Worm (Caenorhabditis elegans) whole organism, L3 larva: Measurements from ENCODE around the gene dmsr-4.

Experiments
- ZK546.5 ChIP-seq: sonication (generic microtip); optimal IDR thresholded peaks from 2 replicates; lab custom pipeline; 2017; ENCODE audit warnings: missing biosample characterization, missing genetic modification characterization
- aly-2 ChIP-seq: fragments of 150-350 bp; optimal IDR thresholded peaks from 2 replicates; lab custom pipeline; 2014; ENCODE audit warnings: missing biosample characterization, missing genetic modification characterization
- ama-1 ChIP-seq: fragments of 150-350 bp; optimal IDR thresholded peaks from 2 replicates; lab custom pipeline; 2018
- ceh-28 ChIP-seq: fragments of 150-350 bp; optimal IDR thresholded peaks from 2 replicates; lab custom pipeline; 2014; ENCODE audit warnings: missing biosample characterization, missing genetic modification reagents, missing genetic modification characterization
- ceh-9 ChIP-seq: sonication (generic microtip); optimal IDR thresholded peaks from 2 replicates; lab custom pipeline; 2018; ENCODE audit warnings: missing biosample characterization, missing genetic modification characterization
- daf-12 ChIP-seq: fragments of 150-350 bp; optimal IDR thresholded peaks from 2 replicates; lab custom pipeline; 2014; ENCODE audit warnings: missing biosample characterization, missing genetic modification reagents, missing genetic modification characterization
- egl-27 ChIP-seq: sonication (generic microtip); optimal IDR thresholded peaks from 4 replicates; lab custom pipeline; 2017; ENCODE audit warnings: missing biosample characterization, missing genetic modification reagents, missing genetic modification characterization
- egl-5 ChIP-seq: fragments of 150-350 bp; optimal IDR thresholded peaks from 2 replicates; lab custom pipeline; 2017; ENCODE audit warnings: missing biosample characterization, missing genetic modification reagents, missing genetic modification characterization, inconsistent platforms
- elt-1 ChIP-seq: fragments of 150-350 bp; optimal IDR thresholded peaks from 2 replicates; lab custom pipeline; 2014; ENCODE audit warnings: missing biosample characterization, missing genetic modification characterization
- elt-2 ChIP-seq: sonication (generic microtip); optimal IDR thresholded peaks from 2 replicates; lab custom pipeline; 2016; ENCODE audit warnings: missing genetic modification reagents, mild to moderate bottlenecking, missing genetic modification characterization, missing compliant biosample characterization
- elt-3 ChIP-seq, 3 experiments: fragments of 150-350 bp in 1 of 3; sonication (generic microtip) in 2 of 3; optimal IDR thresholded peaks; 2 replicates in 2 of 3; 4 replicates in 1 of 3; lab custom pipeline; 2014 to 2017; ENCODE audit warnings: missing biosample characterization in 3 of 3, missing genetic modification characterization in 3 of 3
- eor-1 ChIP-seq, 2 experiments: fragments of 150-350 bp; optimal IDR thresholded peaks; 2 replicates each; lab custom pipeline; 2014 to 2018; ENCODE audit warnings: missing biosample characterization in 2 of 2, missing genetic modification characterization in 2 of 2
- fkh-10 ChIP-seq: sonication (generic microtip); optimal IDR thresholded peaks from 2 replicates; lab custom pipeline; 2017; ENCODE audit warnings: missing biosample characterization, missing genetic modification reagents, missing genetic modification characterization
- fkh-2 ChIP-seq: fragments of 150-350 bp; optimal IDR thresholded peaks from 2 replicates; lab custom pipeline; 2014; ENCODE audit warnings: missing biosample characterization, missing genetic modification reagents, missing genetic modification characterization
- fos-1 ChIP-seq: fragments of 150-350 bp; optimal IDR thresholded peaks from 2 replicates; lab custom pipeline; 2014; ENCODE audit warnings: missing biosample characterization, missing genetic modification characterization
- jun-1 ChIP-seq: fragments of 150-350 bp; optimal IDR thresholded peaks from 2 replicates; lab custom pipeline; 2014; ENCODE audit warnings: missing biosample characterization, missing genetic modification reagents, missing genetic modification characterization
- lin-15B ChIP-seq: fragments of 150-350 bp; optimal IDR thresholded peaks from 2 replicates; lab custom pipeline; 2014; ENCODE audit warnings: missing biosample characterization, missing genetic modification characterization
- lin-39 ChIP-seq: fragments of 150-350 bp; optimal IDR thresholded peaks from 2 replicates; lab custom pipeline; 2018; ENCODE audit warnings: missing biosample characterization, missing genetic modification reagents, missing genetic modification characterization
- mdl-1 ChIP-seq: fragments of 150-350 bp; optimal IDR thresholded peaks from 2 replicates; lab custom pipeline; 2014; ENCODE audit warnings: missing biosample characterization, missing genetic modification characterization
- mml-1 ChIP-seq: fragments of 150-350 bp; sonication (generic microtip); optimal IDR thresholded peaks from 3 replicates; lab custom pipeline; 2014; ENCODE audit warnings: missing biosample characterization, missing genetic modification characterization
- nfya-1 ChIP-seq: sonication (generic microtip); optimal IDR thresholded peaks from 2 replicates; lab custom pipeline; 2017; ENCODE audit warnings: missing genetic modification characterization, mild to moderate bottlenecking, missing compliant biosample characterization, antibody characterized with exemption, moderate library complexity; ENCODE audit not compliant: insufficient read depth
- nhr-12 ChIP-seq: fragments of 150-350 bp; optimal IDR thresholded peaks from 2 replicates; lab custom pipeline; 2014; ENCODE audit warnings: missing biosample characterization, missing genetic modification characterization
- nhr-23 ChIP-seq: fragments of 150-350 bp; optimal IDR thresholded peaks from 2 replicates; lab custom pipeline; 2014; ENCODE audit warnings: missing biosample characterization, missing genetic modification reagents, missing genetic modification characterization
- nhr-237 ChIP-seq: fragments of 150-350 bp; optimal IDR thresholded peaks from 2 replicates; lab custom pipeline; 2014; ENCODE audit warnings: missing biosample characterization, missing genetic modification characterization
- nhr-25 ChIP-seq: sonication (generic microtip); optimal IDR thresholded peaks from 2 replicates; lab custom pipeline; 2017; ENCODE audit warnings: missing biosample characterization, missing genetic modification characterization
- nhr-28 ChIP-seq: fragments of 150-350 bp; optimal IDR thresholded peaks from 2 replicates; lab custom pipeline; 2014; ENCODE audit warnings: missing biosample characterization, missing genetic modification characterization
- nhr-43 ChIP-seq: sonication (generic microtip); optimal IDR thresholded peaks from 2 replicates; lab custom pipeline; 2016; ENCODE audit warnings: mild to moderate bottlenecking, missing genetic modification characterization, missing compliant biosample characterization; ENCODE audit not compliant: poor library complexity, severe bottlenecking
- nhr-67 ChIP-seq: fragments of 150-350 bp; optimal IDR thresholded peaks from 2 replicates; lab custom pipeline; 2014; ENCODE audit warnings: missing biosample characterization, missing genetic modification characterization
- nhr-76 ChIP-seq: fragments of 150-350 bp; sonication (generic microtip); optimal IDR thresholded peaks from 5 replicates; lab custom pipeline; 2014; ENCODE audit warnings: missing biosample characterization, missing genetic modification characterization
- pha-4 ChIP-seq: fragments of 150-350 bp; optimal IDR thresholded peaks from 2 replicates; lab custom pipeline; 2014; ENCODE audit warnings: missing biosample characterization, missing genetic modification reagents, missing genetic modification characterization
- snpc-4 ChIP-seq: fragments of 150-350 bp; optimal IDR thresholded peaks from 2 replicates; lab custom pipeline; 2014; ENCODE audit warnings: missing biosample characterization, missing genetic modification characterization
- tbx-2 ChIP-seq: sonication (generic microtip); optimal IDR thresholded peaks from 2 replicates; lab custom pipeline; 2016; ENCODE audit warnings: mild to moderate bottlenecking, missing genetic modification characterization, missing compliant biosample characterization
- unc-39 ChIP-seq: sonication (generic microtip); optimal IDR thresholded peaks from 4 replicates; lab custom pipeline; 2017; ENCODE audit warnings: missing biosample characterization, missing genetic modification characterization
- ztf-11 ChIP-seq: fragments of 150-350 bp; optimal IDR thresholded peaks from 2 replicates; lab custom pipeline; 2014; ENCODE audit warnings: missing biosample characterization, missing genetic modification characterization

The dmsr-4 gene

DNA sequence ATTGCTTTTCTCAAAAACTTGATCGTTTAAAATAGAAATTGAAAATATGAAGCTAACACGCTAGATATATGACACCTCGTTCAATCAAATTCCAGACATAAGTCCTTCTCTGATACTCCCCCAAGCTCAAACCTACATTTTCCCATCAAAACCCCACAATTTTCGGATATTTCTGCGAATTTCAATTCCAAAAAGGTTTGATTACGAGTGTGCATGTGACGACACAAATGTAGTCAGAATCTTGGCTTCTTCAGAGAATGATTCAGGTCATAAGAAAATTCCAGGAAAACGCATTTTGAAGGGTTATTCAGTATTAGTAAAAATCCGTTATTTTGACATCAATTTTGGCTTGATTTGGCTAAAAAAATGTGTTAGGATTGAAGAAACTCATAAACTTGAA lies 22.0 kb downstream of the dmsr-4 start:
- no peak for TF ChIP-seq daf-12
- TF ChIP-seq mml-1 (tag; lab: Kevin White, UChicago) = no peak
- no peak for TF ChIP-seq fos-1 (tag; lab: Kevin White, UChicago)
- TF ChIP-seq fkh-10 (GFP tag; lab: Kevin White, UChicago) = no peak

DNA sequence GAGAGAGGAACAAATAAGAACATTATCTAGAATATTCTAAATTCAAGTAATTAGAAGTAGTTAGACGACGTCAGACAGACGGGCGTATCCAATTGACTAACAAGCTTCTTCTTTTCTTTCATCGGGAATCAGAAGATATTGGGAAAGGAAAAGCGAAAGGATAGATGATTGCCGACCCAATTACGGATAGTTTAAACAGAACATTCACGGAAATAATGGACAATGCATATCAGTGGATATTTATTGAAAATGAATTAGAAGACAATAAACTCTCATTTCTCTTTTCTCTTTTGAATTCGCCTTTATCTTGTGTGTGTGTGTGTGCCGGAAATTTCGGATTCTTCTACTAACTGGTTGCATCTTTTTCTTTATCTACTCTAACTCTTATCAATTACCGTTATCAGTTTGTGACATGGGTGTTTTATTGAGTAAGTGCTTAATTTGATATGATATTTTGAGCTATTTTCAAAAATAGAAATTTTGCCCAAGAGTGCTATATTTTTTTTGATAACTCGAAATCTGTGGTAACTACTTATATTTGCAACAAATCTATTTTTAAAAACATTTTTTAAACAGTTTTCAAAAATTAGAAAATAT lies 22.9 kb downstream of the dmsr-4 start:
- TF ChIP-seq nhr-23 (tag; lab: Kevin White, UChicago) = peak; percentile 15
- no peak for TF ChIP-seq ztf-11
- no peak for TF ChIP-seq nhr-12
- TF ChIP-seq nfya-1 (tag; lab: Kevin White, UChicago) = no peak
- no peak for TF ChIP-seq snpc-4 (tag; lab: Kevin White, UChicago)
- no peak for TF ChIP-seq aly-2 (tag; lab: Kevin White, UChicago)
- TF ChIP-seq mdl-1 = no peak
- no peak for TF ChIP-seq egl-27 (tag; lab: Kevin White, UChicago)
- TF ChIP-seq elt-1 (tag; lab: Kevin White, UChicago) = no peak
- TF ChIP-seq elt-2 (tag; lab: Kevin White, UChicago) = peak; percentile 34

DNA sequence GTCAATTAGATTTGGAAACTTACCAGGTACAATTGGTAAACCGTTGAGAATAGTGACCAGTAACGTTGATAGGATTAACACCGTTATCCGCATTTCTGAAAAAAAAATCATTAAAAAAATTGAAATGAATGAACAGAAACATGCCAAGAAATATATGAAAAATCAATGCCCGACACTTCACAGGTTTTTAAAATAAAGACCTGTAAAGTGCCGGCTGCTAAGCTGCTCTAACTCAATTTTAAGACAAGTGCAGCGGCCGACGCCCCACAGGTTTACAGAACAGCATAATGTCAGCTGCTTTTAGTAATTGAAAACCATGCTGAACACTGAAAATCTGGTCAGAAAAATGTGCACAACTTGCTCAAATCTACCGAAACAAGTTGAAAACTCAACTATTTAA lies 24.4 kb downstream of the dmsr-4 start, which contains the start of gene cbn-1:
Gene cbn-1, minus strand, starts transcription at position 101 of the 400 bp plus-strand sequence.
- TF ChIP-seq pha-4 (tag; lab: Kevin White, UChicago) (no peak), nhr-76 (no peak), fkh-10 (GFP tag; lab: Kevin White, UChicago) (no peak), ZK546.5 (tag; lab: Kevin White, UChicago) (no peak), tbx-2 (no peak), nhr-43 (tag; lab: Kevin White, UChicago) (no peak), mdl-1 (no peak), nhr-25 (tag; lab: Kevin White, UChicago) (no peak), nhr-237 (tag; lab: Kevin White, UChicago) (no peak), aly-2 (tag; lab: Kevin White, UChicago) (no peak), fos-1 (tag; lab: Kevin White, UChicago) (no peak), nhr-67 (tag; lab: Kevin White, UChicago) (no peak), fkh-2 (tag; lab: Kevin White, UChicago) (no peak), nhr-28 (tag; lab: Kevin White, UChicago) (no peak), eor-1 (tag; optimal IDR thresholded peaks at IDR 0.05; lab: Kevin White, UChicago) (no peak), lin-15B (tag; lab: Kevin White, UChicago) (no peak), nfya-1 (tag; lab: Kevin White, UChicago) (no peak)
- TF ChIP-seq, all 47 proteins: peak for 0

DNA sequence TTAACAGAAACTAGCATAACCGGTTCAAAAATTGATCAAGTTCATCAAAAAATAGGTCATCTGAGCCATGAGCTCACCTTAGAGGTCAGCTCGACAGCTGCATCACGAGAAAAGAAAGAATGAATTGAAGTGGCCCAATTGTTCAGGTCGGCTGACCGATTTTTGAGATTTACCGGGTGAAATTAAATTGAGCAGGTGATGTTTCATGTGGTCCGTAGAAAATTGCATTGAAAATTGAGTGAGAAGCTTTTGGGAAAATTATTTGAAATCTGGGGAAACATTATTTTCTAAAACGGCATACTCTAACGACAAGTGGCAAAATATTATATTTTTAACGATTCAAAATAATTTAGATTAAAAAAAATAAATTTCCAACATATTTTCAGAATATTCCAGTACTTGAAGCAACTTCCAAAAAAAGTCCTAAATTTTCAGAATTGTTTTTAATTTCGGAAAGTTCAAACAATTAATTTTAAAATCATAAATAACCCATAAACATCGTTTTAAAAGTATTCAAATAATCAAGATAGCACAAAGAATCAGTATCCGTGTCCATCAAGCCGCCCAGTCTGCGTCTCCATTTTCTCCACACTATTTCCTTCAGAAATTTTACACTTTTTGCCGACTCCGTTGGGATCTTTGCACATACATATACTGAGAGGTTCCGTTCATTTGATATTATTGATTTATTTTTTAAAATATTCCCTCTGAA lies 31.1 kb downstream of the dmsr-4 start, which contains the start of gene sgcb-1:
Gene sgcb-1, plus strand, starts transcription at position 662 of the 712 bp plus-strand sequence.
- no peak for TF ChIP-seq ceh-9 (tag; lab: Kevin White, UChicago)
- no peak for TF ChIP-seq elt-3 (tag; optimal IDR thresholded peaks at IDR 0.05; lab: Kevin White, UChicago)
- TF ChIP-seq elt-2 (tag; lab: Kevin White, UChicago) = no peak
- TF ChIP-seq egl-27 (tag; lab: Kevin White, UChicago) = no peak
- no peak for TF ChIP-seq nhr-237 (tag; lab: Kevin White, UChicago)
- TF ChIP-seq fkh-10 (GFP tag; lab: Kevin White, UChicago) = no peak
- TF ChIP-seq ceh-28 = no peak
- TF ChIP-seq ama-1 (lab: Kevin White, UChicago) = no peak
- no peak for TF ChIP-seq nhr-43 (tag; lab: Kevin White, UChicago)
- TF ChIP-seq nfya-1 (tag; lab: Kevin White, UChicago) = no peak
- TF ChIP-seq, all 47 proteins: peak for 0

DNA sequence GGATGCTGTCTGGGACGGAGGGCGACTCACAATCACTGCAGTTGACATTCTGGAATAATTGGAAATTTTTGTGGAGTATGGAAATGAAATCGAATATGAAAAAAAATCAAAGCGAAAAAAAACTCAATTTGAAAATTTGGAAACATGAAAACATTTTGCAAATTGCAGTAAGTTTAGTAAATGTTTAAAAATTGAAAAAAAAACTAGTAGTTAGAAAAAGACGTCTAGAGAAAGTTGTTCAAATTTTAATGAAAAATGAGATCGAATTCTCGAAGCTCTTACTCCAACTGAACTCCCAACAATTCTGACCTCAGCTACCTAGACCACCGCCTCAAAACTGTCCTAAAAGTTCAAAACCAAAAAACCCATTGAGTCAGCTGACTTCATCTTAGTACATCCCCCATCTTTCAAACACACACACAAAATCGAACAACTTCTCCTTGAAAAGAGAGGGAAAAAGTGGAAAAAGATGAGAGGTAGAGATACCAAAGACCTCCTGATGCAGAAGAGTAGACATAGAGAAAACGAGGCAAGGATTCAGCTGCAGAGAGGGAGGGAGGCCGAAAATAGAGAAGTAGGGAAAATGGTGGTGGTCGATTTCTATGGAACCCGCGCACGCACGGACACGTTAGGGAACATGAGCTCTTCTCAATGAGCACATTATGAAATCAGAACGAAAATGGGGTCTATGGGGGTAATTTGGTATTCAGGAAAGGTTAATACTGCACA lies 33.7 kb downstream of the dmsr-4 start, which contains the start of gene K01A2.10:
Gene K01A2.10, minus strand, starts transcription at position 51 of the 729 bp plus-strand sequence.
- TF ChIP-seq nfya-1 (tag; lab: Kevin White, UChicago) = peak; percentile 75
- peak; percentile 31 for TF ChIP-seq lin-15B (tag; lab: Kevin White, UChicago)
- peak; percentile 89 for TF ChIP-seq lin-39
- no peak for TF ChIP-seq ceh-28
- peak; percentile 80 for TF ChIP-seq egl-5 (tag; lab: Kevin White, UChicago)
- TF ChIP-seq fkh-2 (tag; lab: Kevin White, UChicago) = no peak
- TF ChIP-seq elt-1 (tag; lab: Kevin White, UChicago) = peak; percentile 4
- no peak for TF ChIP-seq elt-3 (tag; optimal IDR thresholded peaks at IDR 0.05; lab: Kevin White, UChicago)
- TF ChIP-seq jun-1 (tag; lab: Kevin White, UChicago) = no peak
- peak; percentile 23 for TF ChIP-seq nhr-25 (tag; lab: Kevin White, UChicago)
- TF ChIP-seq snpc-4 (tag; lab: Kevin White, UChicago) = peak; percentile 57
- TF ChIP-seq unc-39 (tag; lab: Kevin White, UChicago) = no peak
- TF ChIP-seq, all 47 proteins: peak for 7
